Worm (Caenorhabditis elegans): Measurements from ENCODE around the gene ZC395.4.

DNA sequence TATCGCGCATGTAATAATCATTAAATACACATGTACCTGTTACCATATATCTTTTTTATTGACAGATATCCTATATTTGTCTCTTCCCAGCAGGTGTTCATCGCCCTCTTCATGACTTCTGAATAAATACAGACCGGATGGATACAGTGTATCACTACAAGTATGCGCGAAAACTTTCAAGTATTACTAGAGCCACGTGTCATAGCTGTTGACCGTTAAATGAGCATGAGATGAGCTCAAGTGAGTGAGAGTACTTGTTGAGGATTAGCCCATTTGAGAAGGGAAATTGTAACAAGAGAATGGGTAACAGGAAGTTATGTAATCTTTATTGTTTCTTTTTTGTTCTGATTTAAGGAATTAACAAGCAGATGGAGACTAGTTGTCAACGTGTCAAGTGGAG, 24.8 kb upstream of the ZC395.4 start:
- TF ChIP-seq zag-1 (tag; optimal IDR thresholded peaks at IDR 0.05) (no peak), egl-43 (GFP tag; IDR thresholded peaks at IDR 0.05) (no peak), ama-1 (optimal IDR thresholded peaks at IDR 0.05) (no peak), F49E8.2 (tag; optimal IDR thresholded peaks at IDR 0.05; ENCODE audit: borderline replicate concordance) (no peak), gei-8 (GFP tag; optimal IDR thresholded peaks at IDR 0.05) (no peak), zfp-2 (tag; optimal IDR thresholded peaks at IDR 0.05) (no peak), madf-9 (GFP tag; conservative IDR thresholded peaks at IDR 0.05) (no peak), hmg-1.1 (GFP tag; IDR thresholded peaks at IDR 0.05) (no peak), spr-3 (GFP tag; optimal IDR thresholded peaks at IDR 0.05) (no peak)
